Fruit fly (Drosophila melanogaster) whole organism, embryonic: Measurements from ENCODE around the gene Fas2.

Source experiments
- CG10274 ChIP-seq: fragments of 200-800 bp; sonication (Bioruptor generic); optimal IDR thresholded peaks from 3 replicates; lab custom pipeline; 2017; ENCODE audit warnings: missing biosample characterization, mild to moderate bottlenecking, missing genetic modification characterization
- CG10543 ChIP-seq: fragments of 200-800 bp; sonication (Bioruptor generic); optimal IDR thresholded peaks from 3 replicates; lab custom pipeline; 2017; ENCODE audit warnings: missing biosample characterization, mild to moderate bottlenecking, missing genetic modification characterization, moderate library complexity
- CG10565 ChIP-seq: fragments of 200-800 bp; sonication (Bioruptor generic); optimal IDR thresholded peaks from 3 replicates; lab custom pipeline; 2016; ENCODE audit warnings: missing biosample characterization, mild to moderate bottlenecking, missing genetic modification characterization
- CG11085 ChIP-seq: fragments of 200-800 bp; sonication (Bioruptor generic); IDR thresholded peaks from 2 replicates; pipeline ENCODE4 v1.3.6; 2022; ENCODE audit warnings: missing biosample characterization, missing genetic modification characterization
- CG12219 ChIP-seq: fragments of 200-800 bp; sonication (Bioruptor generic); optimal IDR thresholded peaks from 3 replicates; lab custom pipeline; 2018; ENCODE audit warnings: missing biosample characterization, mild to moderate bottlenecking, missing genetic modification characterization
- CG13424 ChIP-seq: fragments of 200-800 bp; sonication (Bioruptor generic); optimal IDR thresholded peaks from 2 replicates; lab custom pipeline; 2019; ENCODE audit warnings: missing biosample characterization, mild to moderate bottlenecking, missing genetic modification characterization, moderate library complexity
- CG14860 ChIP-seq: fragments of 200-800 bp; sonication (Bioruptor generic); IDR thresholded peaks from 3 replicates; pipeline ENCODE4 v1.3.6; 2022; ENCODE audit warnings: missing biosample characterization, missing genetic modification characterization; ENCODE audit not compliant: partially characterized antibody
- CG15269 ChIP-seq: fragments of 200-800 bp; sonication (Bioruptor generic); optimal IDR thresholded peaks from 2 replicates; lab custom pipeline; 2018; ENCODE audit warnings: missing biosample characterization, mild to moderate bottlenecking, missing genetic modification characterization, moderate library complexity
- CG1529 ChIP-seq: fragments of 200-800 bp; sonication (Bioruptor generic); optimal IDR thresholded peaks from 3 replicates; lab custom pipeline; 2018; ENCODE audit warnings: missing biosample characterization, missing genetic modification characterization
- CG15479 ChIP-seq: fragments of 200-800 bp; sonication (Bioruptor generic); optimal IDR thresholded peaks from 3 replicates; lab custom pipeline; 2019; ENCODE audit warnings: missing biosample characterization, mild to moderate bottlenecking, missing genetic modification characterization, moderate library complexity
- CG16813 ChIP-seq: fragments of 200-800 bp; sonication (Bioruptor generic); IDR thresholded peaks from 3 replicates; pipeline ENCODE4 v1.3.6; 2022; ENCODE audit warnings: missing biosample characterization, missing genetic modification characterization; ENCODE audit not compliant: partially characterized antibody
- CG17359 ChIP-seq: fragments of 200-800 bp; sonication (Bioruptor generic); optimal IDR thresholded peaks from 3 replicates; lab custom pipeline; 2018; ENCODE audit warnings: missing biosample characterization, mild to moderate bottlenecking, missing genetic modification characterization, moderate library complexity
- CG17361 ChIP-seq: fragments of 200-800 bp; sonication (Bioruptor generic); IDR thresholded peaks from 3 replicates; pipeline ENCODE4 v1.3.6; 2022; ENCODE audit warnings: missing biosample characterization, missing genetic modification characterization
- CG30431 ChIP-seq: fragments of 200-800 bp; sonication (Bioruptor generic); optimal IDR thresholded peaks from 2 replicates; lab custom pipeline; 2017; ENCODE audit warnings: missing biosample characterization, missing genetic modification characterization
- CG31441 ChIP-seq: fragments of 200-800 bp; sonication (Bioruptor generic); IDR thresholded peaks from 2 replicates; pipeline ENCODE4 v1.3.6; 2022; ENCODE audit warnings: missing biosample characterization, missing genetic modification characterization
- CG3407 ChIP-seq: fragments of 200-800 bp; sonication (Bioruptor generic); optimal IDR thresholded peaks from 2 replicates; lab custom pipeline; 2018; ENCODE audit warnings: missing biosample characterization, mild to moderate bottlenecking, missing genetic modification characterization
- CG42726 ChIP-seq: fragments of 200-800 bp; sonication (Bioruptor generic); IDR thresholded peaks from 2 replicates; pipeline ENCODE4 v1.3.6; 2022; ENCODE audit warnings: missing biosample characterization, missing genetic modification characterization; ENCODE audit not compliant: partially characterized antibody
- CG6254 ChIP-seq: fragments of 200-800 bp; sonication (Bioruptor generic); optimal IDR thresholded peaks from 3 replicates; lab custom pipeline; 2017; ENCODE audit warnings: mild to moderate bottlenecking, missing biosample characterization, missing genetic modification reagents, missing genetic modification characterization
- CG7556 ChIP-seq: fragments of 200-800 bp; sonication (Bioruptor generic); optimal IDR thresholded peaks from 2 replicates; lab custom pipeline; 2017; ENCODE audit warnings: missing biosample characterization, mild to moderate bottlenecking, missing genetic modification characterization
- CG7745 ChIP-seq: fragments of 200-800 bp; sonication (Bioruptor generic); optimal IDR thresholded peaks from 2 replicates; lab custom pipeline; 2018; ENCODE audit warnings: missing biosample characterization, mild to moderate bottlenecking, missing genetic modification characterization, moderate library complexity
- Camta ChIP-seq: fragments of 200-800 bp; sonication (Bioruptor generic); optimal IDR thresholded peaks from 2 replicates; lab custom pipeline; 2016; ENCODE audit warnings: missing biosample characterization, missing genetic modification characterization
- CrebB ChIP-seq: fragments of 200-800 bp; sonication (Bioruptor generic); optimal IDR thresholded peaks from 3 replicates; lab custom pipeline; 2018; ENCODE audit warnings: missing biosample characterization, mild to moderate bottlenecking, missing genetic modification characterization
- Eip74EF ChIP-seq, 2 experiments: fragments of 200-800 bp in 1 of 2; fragments of >200 bp in 1 of 2; sonication (Bioruptor generic) in 1 of 2; optimal IDR thresholded peaks; 2 replicates each; lab custom pipeline; 2017 to 2019; ENCODE audit warnings: missing biosample characterization in 2 of 2, missing genetic modification characterization in 2 of 2, mild to moderate bottlenecking in 1 of 2, moderate library complexity in 1 of 2
- NFAT ChIP-seq: fragments of 200-800 bp; sonication (Bioruptor generic); IDR thresholded peaks from 2 replicates; pipeline ENCODE4 v1.3.6; 2022; ENCODE audit warnings: missing biosample characterization, missing genetic modification characterization
- Sry-β ChIP-seq: fragments of 200-800 bp; sonication (Bioruptor generic); optimal IDR thresholded peaks from 2 replicates; lab custom pipeline; 2018; ENCODE audit warnings: missing biosample characterization, mild to moderate bottlenecking, missing genetic modification characterization, moderate library complexity
- aop ChIP-seq: fragments of 200-800 bp; sonication (Bioruptor generic); IDR thresholded peaks from 2 replicates; pipeline ENCODE4 v1.3.6; 2022; ENCODE audit warnings: missing biosample characterization, missing genetic modification characterization
- ara ChIP-seq: fragments of 200-800 bp; sonication (Bioruptor generic); IDR thresholded peaks from 2 replicates; pipeline ENCODE4 v1.3.6; 2022; ENCODE audit warnings: missing biosample characterization, missing genetic modification characterization
- dati ChIP-seq: fragments of 200-800 bp; sonication (Bioruptor generic); IDR thresholded peaks from 2 replicates; pipeline ENCODE4 v1.3.6; 2022; ENCODE audit warnings: missing biosample characterization, missing genetic modification characterization
- dimm ChIP-seq: fragments of 200-800 bp; sonication (Bioruptor generic); IDR thresholded peaks from 2 replicates; pipeline ENCODE4 v1.3.6; 2022; ENCODE audit warnings: missing biosample characterization, missing genetic modification characterization
- ems ChIP-seq: fragments of 200-800 bp; sonication (Bioruptor generic); optimal IDR thresholded peaks from 3 replicates; lab custom pipeline; 2016; ENCODE audit warnings: missing biosample characterization, missing genetic modification characterization
- ewg ChIP-seq: fragments of 200-800 bp; sonication (Bioruptor generic); optimal IDR thresholded peaks from 3 replicates; lab custom pipeline; 2017; ENCODE audit warnings: mild to moderate bottlenecking, missing biosample characterization, missing genetic modification reagents, missing genetic modification characterization
- fd64A ChIP-seq: fragments of 200-800 bp; sonication (Bioruptor generic); optimal IDR thresholded peaks from 3 replicates; lab custom pipeline; 2018; ENCODE audit warnings: missing biosample characterization, mild to moderate bottlenecking, missing genetic modification characterization
- fd96Cb ChIP-seq: fragments of 200-800 bp; sonication (Bioruptor generic); optimal IDR thresholded peaks from 2 replicates; lab custom pipeline; 2018; ENCODE audit warnings: missing biosample characterization, mild to moderate bottlenecking, missing genetic modification characterization, moderate library complexity
- gro ChIP-seq: fragments of 200-800 bp; sonication (Bioruptor generic); optimal IDR thresholded peaks from 2 replicates; lab custom pipeline; 2016; ENCODE audit warnings: missing biosample characterization, missing genetic modification characterization
- jigr1 ChIP-seq: fragments of 200-800 bp; sonication (Bioruptor generic); IDR thresholded peaks from 3 replicates; pipeline ENCODE4 v1.3.6; 2022; ENCODE audit warnings: missing biosample characterization, missing genetic modification characterization
- jumu ChIP-seq: fragments of 200-800 bp; sonication (Bioruptor generic); optimal IDR thresholded peaks from 3 replicates; lab custom pipeline; 2016; ENCODE audit warnings: missing biosample characterization, missing genetic modification characterization
- mld ChIP-seq: fragments of 200-800 bp; sonication (Bioruptor generic); IDR thresholded peaks from 3 replicates; pipeline ENCODE4 v1.3.6; 2022; ENCODE audit warnings: missing biosample characterization, missing genetic modification characterization; ENCODE audit not compliant: partially characterized antibody
- nau ChIP-seq: fragments of 200-800 bp; sonication (Bioruptor generic); optimal IDR thresholded peaks from 3 replicates; lab custom pipeline; 2017; ENCODE audit warnings: missing biosample characterization, mild to moderate bottlenecking, missing genetic modification characterization, missing genetic modification reagents
- nerfin-2 ChIP-seq: fragments of 200-800 bp; sonication (Bioruptor generic); IDR thresholded peaks from 2 replicates; pipeline ENCODE4 v1.3.6; 2022; ENCODE audit warnings: missing biosample characterization, missing genetic modification characterization; ENCODE audit not compliant: partially characterized antibody
- nom ChIP-seq: fragments of 200-800 bp; sonication (Bioruptor generic); optimal IDR thresholded peaks from 2 replicates; lab custom pipeline; 2017; ENCODE audit warnings: missing biosample characterization, missing genetic modification characterization, mild to moderate bottlenecking, moderate library complexity, missing genetic modification reagents
- onecut ChIP-seq: fragments of 200-800 bp; sonication (Bioruptor generic); IDR thresholded peaks from 2 replicates; pipeline ENCODE4 v1.3.6; 2022; ENCODE audit warnings: missing biosample characterization, missing genetic modification characterization
- p53 ChIP-seq: fragments of 200-800 bp; sonication (Bioruptor generic); optimal IDR thresholded peaks from 2 replicates; lab custom pipeline; 2016; ENCODE audit warnings: missing biosample characterization, missing genetic modification characterization
- pb ChIP-seq: fragments of 200-800 bp; sonication (Bioruptor generic); optimal IDR thresholded peaks from 3 replicates; lab custom pipeline; 2016; ENCODE audit warnings: missing biosample characterization, missing genetic modification characterization
- schlank ChIP-seq: fragments of 200-800 bp; sonication (Bioruptor generic); optimal IDR thresholded peaks from 2 replicates; lab custom pipeline; 2018; ENCODE audit warnings: missing biosample characterization, mild to moderate bottlenecking, missing genetic modification characterization
- sr ChIP-seq: fragments of 200-800 bp; sonication (Bioruptor generic); IDR thresholded peaks from 3 replicates; pipeline ENCODE4 v1.3.6; 2022; ENCODE audit warnings: missing biosample characterization, missing genetic modification characterization
- sug ChIP-seq: fragments of 200-800 bp; optimal IDR thresholded peaks from 2 replicates; lab custom pipeline; 2019; ENCODE audit warnings: missing biosample characterization, mild to moderate bottlenecking, missing genetic modification characterization, moderate library complexity
- tio ChIP-seq: fragments of 200-800 bp; sonication (Bioruptor generic); optimal IDR thresholded peaks from 2 replicates; lab custom pipeline; 2017; ENCODE audit warnings: missing biosample characterization, missing genetic modification characterization, inconsistent platforms
- tll ChIP-seq, 2 experiments: fragments of 200-800 bp in 1 of 2; fragments of >200 bp in 1 of 2; sonication (Bioruptor generic) in 1 of 2; optimal IDR thresholded peaks; 2 replicates each; lab custom pipeline; 2017 to 2019; ENCODE audit warnings: missing biosample characterization in 2 of 2, missing genetic modification characterization in 2 of 2, mild to moderate bottlenecking in 1 of 2, moderate library complexity in 1 of 2
- wdn ChIP-seq: fragments of 200-800 bp; sonication (Bioruptor generic); IDR thresholded peaks from 2 replicates; pipeline ENCODE4 v1.3.6; 2022; ENCODE audit warnings: missing biosample characterization, missing genetic modification characterization
- zen ChIP-seq: fragments of 200-800 bp; sonication (Bioruptor generic); optimal IDR thresholded peaks from 3 replicates; lab custom pipeline; 2018; ENCODE audit warnings: missing biosample characterization, mild to moderate bottlenecking, missing genetic modification characterization, moderate library complexity

Fas2 gene

dm6 chrX:4106756-4107155 is 99.1 kb downstream of the Fas2 start (continued):
- TF ChIP-seq CG10274 (GFP tag; lab: Kevin White, UChicago), result peak; percentile 7
- peak; percentile 1 for TF ChIP-seq CG1529
- TF ChIP-seq CG16813 (GFP tag; lab: Robert Waterston, UW), result no peak
- no peak for TF ChIP-seq CG3407
- TF ChIP-seq ewg (GFP tag; lab: Kevin White, UChicago), result no peak
- TF ChIP-seq CG30431 (GFP tag; lab: Kevin White, UChicago), result no peak
- no peak for TF ChIP-seq CG15479 (GFP tag; lab: Kevin White, UChicago)
- no peak for TF ChIP-seq CrebB (tag; lab: Kevin White, UChicago)
- TF ChIP-seq CG13424 (tag; lab: Kevin White, UChicago), result no peak
- TF ChIP-seq aop (GFP tag; lab: Robert Waterston, UW), result no peak
- TF ChIP-seq schlank, result no peak
- peak; percentile 34; the same call in 1 of the 2 replicates for TF ChIP-seq CG31441
- TF ChIP-seq Sry-β (GFP tag; lab: Kevin White, UChicago), result no peak
- TF ChIP-seq pb, result no peak
- no peak for TF ChIP-seq CG14860 (GFP tag; lab: Robert Waterston, UW)
- no peak for TF ChIP-seq tll (GFP tag; optimal IDR thresholded peaks at IDR 0.05; lab: Kevin White, UChicago)
- TF ChIP-seq Camta (GFP tag; lab: Kevin White, UChicago), result no peak
- TF ChIP-seq CG17359 (tag; lab: Kevin White, UChicago), result peak; percentile 29
- TF ChIP-seq nau (GFP tag; lab: Kevin White, UChicago), result no peak
- no peak for TF ChIP-seq ems (GFP tag; lab: Kevin White, UChicago)
- no peak for TF ChIP-seq jumu (GFP tag; lab: Kevin White, UChicago)
- TF ChIP-seq nerfin-2, result no peak
- no peak for TF ChIP-seq CG10543 (GFP tag; lab: Kevin White, UChicago)
- TF ChIP-seq Eip74EF (GFP tag; optimal IDR thresholded peaks at IDR 0.05; lab: Kevin White, UChicago), result no peak
- peak; percentile 7 for TF ChIP-seq zen (tag; lab: Kevin White, UChicago)
- peak; percentile 10 for TF ChIP-seq fd96Cb
- no peak for TF ChIP-seq gro (GFP tag; lab: Kevin White, UChicago)

DNA sequence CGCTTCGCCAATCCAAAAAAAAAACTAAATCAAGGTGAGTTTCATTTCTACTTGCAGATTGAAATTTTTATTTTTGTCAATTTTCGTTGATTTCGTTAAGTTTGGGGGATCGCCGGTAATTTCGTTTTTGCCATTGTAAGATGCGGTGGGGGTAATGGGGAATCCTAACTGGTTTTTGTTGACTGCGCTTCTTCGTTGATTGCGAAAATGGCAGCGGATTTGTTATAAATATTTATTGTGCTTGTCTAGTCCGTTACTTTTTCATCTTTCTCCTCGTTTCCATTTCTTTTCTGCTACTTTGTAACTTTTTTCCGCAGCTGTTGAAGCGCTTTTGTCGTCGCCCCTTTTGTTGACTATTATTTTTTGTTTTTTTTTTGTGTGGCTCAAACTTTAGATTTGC is 99.7 kb downstream of the Fas2 start:
- no peak for TF ChIP-seq ara (GFP tag; lab: Robert Waterston, UW)
- no peak for TF ChIP-seq CG12219 (GFP tag; lab: Kevin White, UChicago)
- no peak for TF ChIP-seq CG6254 (GFP tag; lab: Kevin White, UChicago)
- no peak for TF ChIP-seq fd64A (GFP tag; lab: Kevin White, UChicago)
- TF ChIP-seq NFAT (GFP tag; lab: Robert Waterston, UW), result no peak
- no peak for TF ChIP-seq CG7556 (GFP tag; lab: Kevin White, UChicago)
- no peak for TF ChIP-seq tio
- peak; percentile 4; the same call in 1 of the 3 replicates for TF ChIP-seq mld (GFP tag; lab: Robert Waterston, UW)
- no peak for TF ChIP-seq CG15269 (tag; lab: Kevin White, UChicago)
- TF ChIP-seq onecut, result no peak
- TF ChIP-seq dimm, result no peak
- TF ChIP-seq CG7745 (tag; lab: Kevin White, UChicago), result no peak
- TF ChIP-seq CG17361 (GFP tag; lab: Robert Waterston, UW), result 0 out of 3 replicates have a peak, but pooled peaks have one; percentile 0
- no peak for TF ChIP-seq sug (tag; lab: Kevin White, UChicago)
- no peak for TF ChIP-seq p53 (GFP tag; lab: Kevin White, UChicago)
- no peak for TF ChIP-seq jigr1 (GFP tag; lab: Robert Waterston, UW)
- no peak for TF ChIP-seq nom
- no peak for TF ChIP-seq sr (GFP tag; lab: Robert Waterston, UW)
- TF ChIP-seq CG42726 (GFP tag; lab: Robert Waterston, UW), result no peak
- TF ChIP-seq CG14860 (GFP tag; lab: Robert Waterston, UW), result no peak; the same call in 2 of the 3 replicates
- no peak for TF ChIP-seq CG10565 (GFP tag; lab: Kevin White, UChicago)
- TF ChIP-seq dati (GFP tag; lab: Robert Waterston, UW), result 0 out of 2 replicates have a peak, but pooled peaks have one; percentile 17
- TF ChIP-seq CG11085 (GFP tag; lab: Robert Waterston, UW), result no peak
- no peak for TF ChIP-seq wdn (GFP tag; lab: Robert Waterston, UW)
